Fruit fly (Drosophila melanogaster) whole organism, embryonic: ENCODE results near the gene dtn.
A peak's percentile ranks its signal among the peaks of the same experiment; 100 is the strongest.

Experiments used
- Aef1 ChIP-seq: fragments of 200-800 bp; sonication (Bioruptor generic); IDR thresholded peaks from 3 replicates; pipeline ENCODE4 v1.3.6; 2022; ENCODE audit warnings: missing biosample characterization, missing genetic modification characterization
- CG10431 ChIP-seq: fragments of 200-800 bp; sonication (Bioruptor generic); optimal IDR thresholded peaks from 3 replicates; lab custom pipeline; 2018; ENCODE audit warnings: missing biosample characterization, mild to moderate bottlenecking, missing genetic modification characterization
- CG10565 ChIP-seq: fragments of 200-800 bp; sonication (Bioruptor generic); optimal IDR thresholded peaks from 3 replicates; lab custom pipeline; 2016; ENCODE audit warnings: missing biosample characterization, mild to moderate bottlenecking, missing genetic modification characterization
- CG10979 ChIP-seq: fragments of 200-800 bp; sonication (Bioruptor generic); optimal IDR thresholded peaks from 2 replicates; lab custom pipeline; 2018; ENCODE audit warnings: missing biosample characterization, mild to moderate bottlenecking, missing genetic modification characterization, moderate library complexity
- CG11456 ChIP-seq: fragments of 200-800 bp; sonication (Bioruptor generic); IDR thresholded peaks from 3 replicates; pipeline ENCODE4 v1.3.6; 2022; ENCODE audit warnings: missing biosample characterization, missing genetic modification characterization
- CG12236 ChIP-seq: fragments of 200-800 bp; sonication (Bioruptor generic); optimal IDR thresholded peaks from 2 replicates; lab custom pipeline; 2016; ENCODE audit warnings: missing biosample characterization, missing genetic modification characterization
- CG12299 ChIP-seq: fragments of 200-800 bp; sonication (Bioruptor generic); optimal IDR thresholded peaks from 2 replicates; lab custom pipeline; 2018; ENCODE audit warnings: missing biosample characterization, mild to moderate bottlenecking, missing genetic modification characterization
- CG14860 ChIP-seq: fragments of 200-800 bp; sonication (Bioruptor generic); IDR thresholded peaks from 3 replicates; pipeline ENCODE4 v1.3.6; 2022; ENCODE audit warnings: missing biosample characterization, missing genetic modification characterization; ENCODE audit not compliant: partially characterized antibody
- CG17802 ChIP-seq: fragments of 200-800 bp; sonication (Bioruptor generic); optimal IDR thresholded peaks from 2 replicates; lab custom pipeline; 2018; ENCODE audit warnings: missing biosample characterization, mild to moderate bottlenecking, missing genetic modification characterization, moderate library complexity
- CG2129 ChIP-seq: fragments of 200-800 bp; sonication (Bioruptor generic); IDR thresholded peaks from 2 replicates; pipeline ENCODE4 v1.3.6; 2022; ENCODE audit warnings: missing biosample characterization, missing genetic modification characterization; ENCODE audit not compliant: partially characterized antibody
- CG30403 ChIP-seq: fragments of 200-800 bp; sonication (Bioruptor generic); optimal IDR thresholded peaks from 3 replicates; lab custom pipeline; 2016; ENCODE audit warnings: missing biosample characterization, missing genetic modification characterization
- CG3065 ChIP-seq: fragments of 200-800 bp; sonication (Bioruptor generic); optimal IDR thresholded peaks from 2 replicates; lab custom pipeline; 2016; ENCODE audit warnings: missing biosample characterization, missing genetic modification characterization
- CG31388 ChIP-seq: fragments of 200-800 bp; sonication (Bioruptor generic); optimal IDR thresholded peaks from 2 replicates; lab custom pipeline; 2016; ENCODE audit warnings: missing biosample characterization, missing genetic modification characterization
- CG4282 ChIP-seq: fragments of 200-800 bp; sonication (Bioruptor generic); optimal IDR thresholded peaks from 2 replicates; lab custom pipeline; 2016; ENCODE audit warnings: missing biosample characterization, missing genetic modification characterization
- CG4707 ChIP-seq: fragments of 200-800 bp; sonication (Bioruptor generic); optimal IDR thresholded peaks from 2 replicates; lab custom pipeline; 2018; ENCODE audit warnings: missing biosample characterization, mild to moderate bottlenecking, missing genetic modification characterization, moderate library complexity
- CG4854 ChIP-seq: fragments of 200-800 bp; sonication (Bioruptor generic); optimal IDR thresholded peaks from 2 replicates; lab custom pipeline; 2016; ENCODE audit warnings: missing biosample characterization, missing genetic modification characterization, inconsistent platforms
- CG5180 ChIP-seq: fragments of 200-800 bp; sonication (Bioruptor generic); optimal IDR thresholded peaks from 3 replicates; lab custom pipeline; 2017; ENCODE audit warnings: missing biosample characterization, missing genetic modification characterization, mild to moderate bottlenecking, moderate library complexity, missing genetic modification reagents
- CG6683 ChIP-seq: fragments of 200-800 bp; sonication (Bioruptor generic); optimal IDR thresholded peaks from 2 replicates; lab custom pipeline; 2017; ENCODE audit warnings: missing biosample characterization, mild to moderate bottlenecking, missing genetic modification characterization, missing genetic modification reagents
- CG6791 ChIP-seq: fragments of 200-800 bp; sonication (Bioruptor generic); IDR thresholded peaks from 3 replicates; pipeline ENCODE4 v1.3.6; 2022; ENCODE audit warnings: missing biosample characterization, missing genetic modification characterization; ENCODE audit not compliant: partially characterized antibody
- CG6813 ChIP-seq: fragments of 200-800 bp; sonication (Bioruptor generic); optimal IDR thresholded peaks from 2 replicates; lab custom pipeline; 2017; ENCODE audit warnings: missing biosample characterization, missing genetic modification characterization, mild to moderate bottlenecking, moderate library complexity, missing genetic modification reagents
- CG7839 ChIP-seq: fragments of 200-800 bp; sonication (Bioruptor generic); optimal IDR thresholded peaks from 3 replicates; lab custom pipeline; 2018; ENCODE audit warnings: missing biosample characterization, mild to moderate bottlenecking, missing genetic modification characterization, moderate library complexity
- Chrac-16 ChIP-seq: fragments of 200-800 bp; sonication (Bioruptor generic); optimal IDR thresholded peaks from 3 replicates; lab custom pipeline; 2016; ENCODE audit warnings: missing biosample characterization, missing genetic modification characterization
- D ChIP-seq, 2 experiments: fragments of 200-800 bp in 1 of 2; fragments of >200 bp in 1 of 2; sonication (Bioruptor generic) in 1 of 2; optimal IDR thresholded peaks; 2 replicates in 1 of 2; 3 replicates in 1 of 2; lab custom pipeline; 2017; ENCODE audit warnings: mild to moderate bottlenecking in 1 of 2, missing biosample characterization in 1 of 2, missing genetic modification characterization in 1 of 2, missing genetic modification reagents in 1 of 2
- D19B ChIP-seq: fragments of 200-800 bp; sonication (Bioruptor generic); optimal IDR thresholded peaks from 2 replicates; lab custom pipeline; 2017; ENCODE audit warnings: missing biosample characterization, mild to moderate bottlenecking, missing genetic modification characterization
- Dbx ChIP-seq: fragments of 200-800 bp; sonication (Bioruptor generic); IDR thresholded peaks from 3 replicates; pipeline ENCODE4 v1.3.6; 2022; ENCODE audit warnings: missing biosample characterization, missing genetic modification characterization
- Dll ChIP-seq: fragments of 200-800 bp; sonication (Bioruptor generic); IDR thresholded peaks from 4 replicates; pipeline ENCODE4 v1.3.6; 2022; ENCODE audit warnings: missing biosample characterization, missing genetic modification characterization; ENCODE audit not compliant: partially characterized antibody
- HLH54F ChIP-seq: fragments of 200-800 bp; sonication (Bioruptor generic); optimal IDR thresholded peaks from 3 replicates; lab custom pipeline; 2016; ENCODE audit warnings: missing biosample characterization, missing genetic modification characterization
- Lim3 ChIP-seq: fragments of 200-800 bp; sonication (Bioruptor generic); IDR thresholded peaks from 2 replicates; pipeline ENCODE4 v1.3.6; 2022; ENCODE audit warnings: missing biosample characterization, missing genetic modification characterization
- Oli ChIP-seq: fragments of 200-800 bp; sonication (Bioruptor generic); optimal IDR thresholded peaks from 2 replicates; lab custom pipeline; 2018; ENCODE audit warnings: missing biosample characterization, mild to moderate bottlenecking, missing genetic modification characterization, moderate library complexity
- Poxn ChIP-seq: fragments of 200-800 bp; sonication (Bioruptor generic); IDR thresholded peaks from 2 replicates; pipeline ENCODE4 v1.3.6; 2022; ENCODE audit warnings: missing biosample characterization, missing genetic modification characterization
- Spps ChIP-seq: fragments of 200-800 bp; sonication (Bioruptor generic); optimal IDR thresholded peaks from 2 replicates; lab custom pipeline; 2018; ENCODE audit warnings: missing biosample characterization, mild to moderate bottlenecking, missing genetic modification characterization
- Tbp ChIP-seq: fragments of >200 bp; optimal IDR thresholded peaks from 2 replicates; lab custom pipeline; 2018; ENCODE audit warnings: missing biosample characterization, missing genetic modification characterization
- Trl ChIP-seq, 3 experiments: fragments of >200 bp in 2 of 3; fragments of 200-800 bp in 1 of 3; sonication (Bioruptor generic) in 1 of 3; optimal IDR thresholded peaks; 2 replicates in 1 of 3; 3 replicates in 2 of 3; lab custom pipeline; 2016 to 2017; ENCODE audit warnings: missing biosample characterization in 1 of 3, missing genetic modification characterization in 1 of 3
- bigmax ChIP-seq: fragments of 200-800 bp; sonication (Bioruptor generic); optimal IDR thresholded peaks from 2 replicates; lab custom pipeline; 2018; ENCODE audit warnings: missing biosample characterization, mild to moderate bottlenecking, missing genetic modification characterization
- crol ChIP-seq: fragments of 200-800 bp; sonication (Bioruptor generic); IDR thresholded peaks from 2 replicates; pipeline ENCODE4 v1.3.6; 2022; ENCODE audit warnings: missing biosample characterization, missing genetic modification characterization
- crp ChIP-seq, 2 experiments: fragments of 200-800 bp; sonication (Bioruptor generic); optimal IDR thresholded peaks; 2 replicates in 1 of 2; 3 replicates in 1 of 2; lab custom pipeline; 2017; ENCODE audit warnings: missing biosample characterization in 2 of 2, missing genetic modification characterization in 2 of 2, mild to moderate bottlenecking in 1 of 2, moderate library complexity in 1 of 2
- dysf ChIP-seq: fragments of 200-800 bp; sonication (Bioruptor generic); IDR thresholded peaks from 3 replicates; pipeline ENCODE4 v1.3.6; 2022; ENCODE audit warnings: missing biosample characterization, missing genetic modification characterization
- gcm ChIP-seq: fragments of 200-800 bp; sonication (Bioruptor generic); optimal IDR thresholded peaks from 2 replicates; lab custom pipeline; 2019; ENCODE audit warnings: missing biosample characterization, mild to moderate bottlenecking, missing genetic modification characterization, moderate library complexity
- hb ChIP-seq: fragments of 200-800 bp; sonication (Bioruptor generic); IDR thresholded peaks from 3 replicates; pipeline ENCODE4 v1.3.6; 2022; ENCODE audit warnings: missing biosample characterization, missing genetic modification characterization; ENCODE audit not compliant: partially characterized antibody
- otp ChIP-seq: fragments of 200-800 bp; sonication (Bioruptor generic); IDR thresholded peaks from 3 replicates; pipeline ENCODE4, ENCODE4 v1.3.6; 2022; ENCODE audit warnings: missing biosample characterization, missing genetic modification characterization
- pfk ChIP-seq: fragments of 200-800 bp; sonication (Bioruptor generic); optimal IDR thresholded peaks from 2 replicates; lab custom pipeline; 2018; ENCODE audit warnings: missing biosample characterization, mild to moderate bottlenecking, missing genetic modification characterization, moderate library complexity
- phol ChIP-seq: fragments of 200-800 bp; sonication (Bioruptor generic); optimal IDR thresholded peaks from 3 replicates; lab custom pipeline; 2018; ENCODE audit warnings: missing biosample characterization, mild to moderate bottlenecking, missing genetic modification characterization, moderate library complexity
- pita ChIP-seq: fragments of 200-800 bp; sonication (Bioruptor generic); optimal IDR thresholded peaks from 2 replicates; lab custom pipeline; 2017; ENCODE audit warnings: missing biosample characterization, mild to moderate bottlenecking, missing genetic modification characterization
- sim ChIP-seq: fragments of 200-800 bp; sonication (Bioruptor generic); IDR thresholded peaks from 2 replicates; pipeline ENCODE4 v1.3.6; 2022; ENCODE audit warnings: missing biosample characterization, missing genetic modification characterization
- sima ChIP-seq: fragments of 200-800 bp; sonication (Bioruptor generic); optimal IDR thresholded peaks from 2 replicates; lab custom pipeline; 2016; ENCODE audit warnings: missing biosample characterization, missing genetic modification characterization
- unpg ChIP-seq: fragments of 200-800 bp; sonication (Bioruptor generic); optimal IDR thresholded peaks from 3 replicates; lab custom pipeline; 2018; ENCODE audit warnings: missing biosample characterization, mild to moderate bottlenecking, missing genetic modification characterization, moderate library complexity

dtn gene

DNA sequence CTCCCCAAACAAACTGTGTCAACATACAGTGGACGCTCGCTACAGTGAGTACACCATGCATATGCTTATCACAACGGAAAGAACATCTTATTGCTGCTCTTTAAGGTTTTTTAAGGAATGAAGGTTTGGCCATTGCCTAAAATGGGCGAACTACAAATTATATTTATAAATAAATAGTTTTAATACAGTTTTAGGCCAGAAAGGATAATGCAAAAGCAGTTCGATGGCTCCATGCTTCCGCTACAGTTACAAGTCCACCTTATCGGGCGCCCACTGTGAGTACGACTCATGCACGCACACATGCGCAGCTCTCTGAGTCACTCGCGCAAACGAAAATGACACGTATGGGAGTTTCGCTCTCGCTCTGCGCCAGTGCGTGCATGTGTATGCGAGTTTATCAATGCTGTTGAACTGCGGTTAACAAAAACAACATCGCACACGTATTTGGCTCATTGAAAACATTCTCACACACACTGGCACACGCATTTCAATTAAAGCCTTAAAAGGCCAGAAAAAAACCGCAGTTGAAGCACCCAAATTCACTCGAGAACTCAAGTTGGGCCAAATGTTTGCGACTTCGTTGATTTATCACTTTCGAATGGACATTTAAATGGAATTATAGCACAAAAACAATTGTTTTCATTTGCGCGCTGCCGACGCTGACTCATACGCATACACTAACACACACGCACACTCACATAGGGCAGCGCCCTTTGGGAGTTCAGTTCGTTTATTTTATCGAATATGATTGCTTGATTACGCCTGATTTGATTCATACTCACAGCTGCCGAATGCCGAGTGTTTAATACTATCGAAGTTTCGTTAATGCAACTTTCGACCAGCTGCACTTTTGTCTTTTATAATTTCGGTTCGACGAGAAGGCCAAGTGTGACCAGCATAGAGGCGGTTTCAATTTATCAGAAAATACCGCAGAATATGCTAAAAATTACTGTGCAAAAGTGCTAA, 939 bp upstream of the dtn start, which contains the start of gene sqh (continued):
- TF ChIP-seq CG6791 = no peak
- TF ChIP-seq D19B = peak; percentile 67
- TF ChIP-seq CG10431 (GFP tag; lab: Kevin White, UChicago) = peak; percentile 75
- peak; percentile 92 for TF ChIP-seq CG7839
- peak; percentile 73 for TF ChIP-seq CG5180 (GFP tag; lab: Kevin White, UChicago)
- TF ChIP-seq CG12236 (GFP tag; lab: Kevin White, UChicago) = no peak
- peak; percentile 89 for TF ChIP-seq CG30403 (GFP tag; lab: Kevin White, UChicago)
- TF ChIP-seq Poxn (GFP tag; lab: Robert Waterston, UW) = peak; percentile 67
- TF ChIP-seq dysf = peak; percentile 95
- peak; percentile 92 for TF ChIP-seq Dbx (GFP tag; lab: Robert Waterston, UW)
- TF ChIP-seq CG4854 (GFP tag; lab: Kevin White, UChicago) = peak; percentile 46
- TF ChIP-seq D (optimal IDR thresholded peaks at IDR 0.05; lab: Kevin White, UChicago) = no peak
- TF ChIP-seq D (GFP tag; optimal IDR thresholded peaks at IDR 0.05; lab: Kevin White, UChicago) = peak; percentile 82
- peak; percentile 78 for TF ChIP-seq CG4707 (GFP tag; lab: Kevin White, UChicago)
- peak; percentile 78 for TF ChIP-seq CG10979 (tag; lab: Kevin White, UChicago)
- TF ChIP-seq pfk (GFP tag; lab: Kevin White, UChicago) = no peak
- TF ChIP-seq Oli = peak; percentile 90
- TF ChIP-seq crp (GFP tag; optimal IDR thresholded peaks at IDR 0.05; lab: Kevin White, UChicago) = peak in 1 of 2 experiments; percentile 48
- peak; percentile 82 for TF ChIP-seq CG6813 (GFP tag; lab: Kevin White, UChicago)
- peak; percentile 69; the same call in 2 of the 3 replicates for TF ChIP-seq otp (GFP tag; lab: Robert Waterston, UW)
- TF ChIP-seq pita (GFP tag; lab: Kevin White, UChicago) = no peak
- peak; percentile 82 for TF ChIP-seq CG12299
- no peak for TF ChIP-seq hb (GFP tag; lab: Robert Waterston, UW)
- peak; percentile 82 for TF ChIP-seq gcm (GFP tag; lab: Kevin White, UChicago)
- peak; percentile 82 for TF ChIP-seq phol (tag; lab: Kevin White, UChicago)
- peak; percentile 84 for TF ChIP-seq Lim3 (GFP tag; lab: Robert Waterston, UW)
- peak; percentile 82 for TF ChIP-seq Chrac-16 (GFP tag; lab: Kevin White, UChicago)
- no peak for TF ChIP-seq Tbp (GFP tag; lab: Kevin White, UChicago)
- TF ChIP-seq CG2129 = no peak
- TF ChIP-seq CG11456 (GFP tag; lab: Robert Waterston, UW) = peak; percentile 89
- TF ChIP-seq CG31388 (GFP tag; lab: Kevin White, UChicago) = peak; percentile 72
- no peak for TF ChIP-seq Dll (GFP tag; lab: Robert Waterston, UW)
- no peak for TF ChIP-seq sima (GFP tag; lab: Kevin White, UChicago)
- no peak for TF ChIP-seq bigmax (GFP tag; lab: Kevin White, UChicago)
- TF ChIP-seq CG6683 (GFP tag; lab: Kevin White, UChicago) = peak; percentile 81
- 0 out of 2 replicates have a peak, but pooled peaks have one; percentile 17 for TF ChIP-seq crol
- TF ChIP-seq HLH54F = peak; percentile 56
- TF ChIP-seq CG17802 (tag; lab: Kevin White, UChicago) = peak; percentile 38
- 0 out of 2 replicates have a peak, but pooled peaks have one; percentile 37 for TF ChIP-seq sim (GFP tag; lab: Robert Waterston, UW)
- no peak for TF ChIP-seq CG14860 (GFP tag; lab: Robert Waterston, UW)
- peak; percentile 12 for TF ChIP-seq CG3065
- peak; percentile 36 for TF ChIP-seq Spps (tag; lab: Kevin White, UChicago)
- peak; percentile 87 for TF ChIP-seq unpg (GFP tag; lab: Kevin White, UChicago)
- TF ChIP-seq Trl (optimal IDR thresholded peaks at IDR 0.05; lab: Kevin White, UChicago) = peak; percentile 36 to 49
- TF ChIP-seq Trl (GFP tag; optimal IDR thresholded peaks at IDR 0.05; lab: Kevin White, UChicago) = peak; percentile 26
- no peak for TF ChIP-seq CG10565
- peak; percentile 85 for TF ChIP-seq Aef1 (GFP tag; lab: Robert Waterston, UW)
- no peak for TF ChIP-seq CG4282
